Fruit fly (Drosophila melanogaster): Measurements from ENCODE around the gene eIF2D.

Gene eIF2D

dm6 chr3R:29151621-29152092 lies at the start of gene eIF2D:
Gene eIF2D (minus strand): TSS chr3R:29151794.
- peak; percentile 70 for TF ChIP-seq CG17801 (GFP tag; optimal IDR thresholded peaks at IDR 0.05; ENCODE audit: partially characterized antibody)

- peak; percentile 61 for TF ChIP-seq CG17801 (GFP tag; optimal IDR thresholded peaks at IDR 0.05; ENCODE audit: partially characterized antibody)
These were observed 48.5 kb upstream of the eIF2D start, which contains the start of gene CG11899 for dm6 chr3R:29199807-29200693. Gene CG11899 (plus strand): TSS chr3R:29200454.

dm6 chr3R:29198299-29198698 lies 46.7 kb upstream of the eIF2D start:
- TF ChIP-seq CG17801 (GFP tag; optimal IDR thresholded peaks at IDR 0.05; ENCODE audit: partially characterized antibody), result no peak

- no peak for TF ChIP-seq CG17801 (GFP tag; optimal IDR thresholded peaks at IDR 0.05; ENCODE audit: partially characterized antibody)
These were observed 45.5 kb upstream of the eIF2D start, which contains the start of gene CG14515 for dm6 chr3R:29196967-29197611. Gene CG14515 (plus strand): TSS chr3R:29197556.

- TF ChIP-seq CG17801 (GFP tag; optimal IDR thresholded peaks at IDR 0.05; ENCODE audit: partially characterized antibody), result no peak
These were observed 43.4 kb upstream of the eIF2D start, which contains the start of gene jus for dm6 chr3R:29194957-29195356. Gene jus (minus strand): TSS chr3R:29194994.

dm6 chr3R:29190984-29191383 lies 39.4 kb upstream of the eIF2D start:
- no peak for TF ChIP-seq CG17801 (GFP tag; optimal IDR thresholded peaks at IDR 0.05; ENCODE audit: partially characterized antibody)

dm6 chr3R:29164930-29165693 lies 13.5 kb upstream of the eIF2D start, which contains the start of gene CG11898:
Gene CG11898 (plus strand): TSS chr3R:29165643.
- TF ChIP-seq CG17801 (GFP tag; optimal IDR thresholded peaks at IDR 0.05; ENCODE audit: partially characterized antibody), result no peak

- no peak for TF ChIP-seq CG17801 (GFP tag; optimal IDR thresholded peaks at IDR 0.05; ENCODE audit: partially characterized antibody)
These were observed 8.0 kb upstream of the eIF2D start for dm6 chr3R:29159620-29160019.

dm6 chr3R:29158721-29159120 lies 7.1 kb upstream of the eIF2D start:
- no peak for TF ChIP-seq CG17801 (GFP tag; optimal IDR thresholded peaks at IDR 0.05; ENCODE audit: partially characterized antibody)

dm6 chr3R:29157418-29158398 lies 6.1 kb upstream of the eIF2D start, which contains the start of gene rdog:
Gene rdog (plus strand): TSS chr3R:29158122.
- peak; percentile 36 for TF ChIP-seq CG17801 (GFP tag; optimal IDR thresholded peaks at IDR 0.05; ENCODE audit: partially characterized antibody)

dm6 chr3R:29153197-29153644 lies 1.6 kb upstream of the eIF2D start, which contains the start of the genes Slbp and Rpn2:
Gene Slbp (minus strand): TSS chr3R:29153266.
Gene Rpn2 (plus strand): TSS chr3R:29153524.
- peak; percentile 62 for TF ChIP-seq CG17801 (GFP tag; optimal IDR thresholded peaks at IDR 0.05; ENCODE audit: partially characterized antibody)

- TF ChIP-seq CG17801 (GFP tag; optimal IDR thresholded peaks at IDR 0.05; ENCODE audit: partially characterized antibody), result no peak
These were observed 3.5 kb downstream of the eIF2D start, which contains the start of the genes CG11882 and Pglym78 for dm6 chr3R:29148072-29148471. Gene CG11882 (minus strand): TSS chr3R:29148172. Gene Pglym78 (plus strand): TSS chr3R:29148248.

- TF ChIP-seq CG17801 (GFP tag; optimal IDR thresholded peaks at IDR 0.05; ENCODE audit: partially characterized antibody), result no peak
These were observed 4.9 kb downstream of the eIF2D start, which contains the start of gene CG14511 for dm6 chr3R:29146710-29147109. Gene CG14511 (minus strand): TSS chr3R:29146893.
